Fruit fly (Drosophila melanogaster) whole organism: Measurements from ENCODE around the gene Hr96.

Experiments used
- CG8478 ChIP-seq: fragments of >200 bp; optimal IDR thresholded peaks from 2 replicates; lab custom pipeline; 2018; ENCODE audit warnings: inconsistent platforms
- Dll ChIP-seq: fragments of >200 bp; optimal IDR thresholded peaks from 2 replicates; lab custom pipeline; 2017
- EcR ChIP-seq, 2 experiments: fragments of >200 bp; optimal IDR thresholded peaks; 2 replicates each; lab custom pipeline; 2017; ENCODE audit warnings: missing biosample characterization in 2 of 2, missing genetic modification characterization in 2 of 2, missing genetic modification reagents in 2 of 2
- pan ChIP-seq: fragments of >200 bp; optimal IDR thresholded peaks from 2 replicates; lab custom pipeline; 2017
- psq ChIP-seq: fragments of >200 bp; optimal IDR thresholded peaks from 2 replicates; lab custom pipeline; 2017
- usp ChIP-seq: fragments of >200 bp; optimal IDR thresholded peaks from 2 replicates; lab custom pipeline; 2017; ENCODE audit warnings: missing biosample characterization, missing genetic modification characterization, mixed read lengths

Gene Hr96

DNA sequence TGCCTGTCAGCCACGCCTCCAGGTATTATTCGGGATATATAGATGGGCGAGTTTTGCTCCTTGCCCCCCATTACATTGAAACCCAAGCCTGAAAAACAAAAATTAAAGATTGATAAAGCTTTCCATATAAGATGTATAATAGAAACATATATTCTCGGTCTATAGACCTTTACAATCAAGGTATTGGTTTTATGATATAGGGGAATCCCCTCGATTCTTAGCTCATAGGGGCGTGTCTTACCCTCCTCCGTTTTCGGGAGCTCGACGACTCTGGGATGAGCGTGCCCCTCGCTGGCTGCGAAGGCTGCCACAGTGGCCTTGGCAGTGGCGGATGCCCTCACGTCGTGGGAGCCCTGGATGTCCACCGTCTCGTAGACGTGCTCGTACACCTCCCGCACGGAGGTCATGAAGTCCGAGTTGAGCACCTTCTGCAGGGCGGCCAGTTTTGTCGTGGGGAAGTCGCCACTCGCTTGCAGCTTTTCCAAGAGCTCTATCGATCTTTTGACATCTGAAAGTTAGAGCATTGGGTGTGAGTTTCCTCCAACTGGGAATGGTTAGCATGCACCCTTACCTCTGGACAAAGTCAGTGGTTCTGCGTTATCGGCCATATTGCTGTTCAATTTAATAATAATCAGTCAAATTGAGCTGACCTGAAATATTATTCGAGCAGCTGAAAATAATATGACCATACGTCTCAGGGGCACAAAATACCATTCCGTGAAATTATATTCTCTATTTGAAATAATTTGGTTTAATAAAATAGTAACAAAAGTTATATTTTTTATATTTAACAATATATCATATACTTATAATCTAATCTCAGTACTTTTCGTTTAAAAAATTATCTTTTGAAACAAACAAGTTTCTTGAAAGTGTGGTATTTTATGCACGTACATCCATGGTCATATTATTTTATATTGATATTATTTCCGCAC is 40.1 kb downstream of the Hr96 start, which contains the start of the genes veli and PQBP1:
veli (minus strand) TSS at position 685 of the 935 bp plus-strand sequence.
PQBP1 (plus strand) TSS at position 885 of the 935 bp plus-strand sequence.
- TF ChIP-seq EcR (GFP tag; optimal IDR thresholded peaks at IDR 0.05; lab: Kevin White, UChicago) (no peak), Dll (lab: Kevin White, UChicago) (no peak), CG8478 (lab: Kevin White, UChicago) (no peak), pan (lab: Kevin White, UChicago) (no peak), usp (GFP tag; lab: Kevin White, UChicago) (no peak), psq (lab: Kevin White, UChicago) (no peak)

- TF ChIP-seq EcR (GFP tag; optimal IDR thresholded peaks at IDR 0.05; lab: Kevin White, UChicago) (no peak), Dll (lab: Kevin White, UChicago) (no peak), pan (lab: Kevin White, UChicago) (no peak), CG8478 (lab: Kevin White, UChicago) (no peak), usp (GFP tag; lab: Kevin White, UChicago) (no peak), psq (lab: Kevin White, UChicago) (no peak)
Observed at dm6 chr3R:25066856-25067255, 41.8 kb downstream of the Hr96 start.

- TF ChIP-seq usp (GFP tag; lab: Kevin White, UChicago) (no peak), CG8478 (lab: Kevin White, UChicago) (no peak), pan (lab: Kevin White, UChicago) (no peak), EcR (GFP tag; optimal IDR thresholded peaks at IDR 0.05; lab: Kevin White, UChicago) (no peak), Dll (lab: Kevin White, UChicago) (no peak), psq (lab: Kevin White, UChicago) (no peak)
Observed at dm6 chr3R:25069569-25069968, 44.5 kb downstream of the Hr96 start, which contains the start of the genes Stt3B and CG11839. Stt3B (minus strand) TSS chr3R:25069637. CG11839 (plus strand) TSS chr3R:25069927.

- TF ChIP-seq Dll (lab: Kevin White, UChicago) (no peak), CG8478 (lab: Kevin White, UChicago) (no peak), psq (lab: Kevin White, UChicago) (no peak), pan (lab: Kevin White, UChicago) (no peak)
Observed at dm6 chr3R:25070871-25071270, 45.8 kb downstream of the Hr96 start, which contains the start of gene CG11836. CG11836 (plus strand) TSS chr3R:25071126.

DNA sequence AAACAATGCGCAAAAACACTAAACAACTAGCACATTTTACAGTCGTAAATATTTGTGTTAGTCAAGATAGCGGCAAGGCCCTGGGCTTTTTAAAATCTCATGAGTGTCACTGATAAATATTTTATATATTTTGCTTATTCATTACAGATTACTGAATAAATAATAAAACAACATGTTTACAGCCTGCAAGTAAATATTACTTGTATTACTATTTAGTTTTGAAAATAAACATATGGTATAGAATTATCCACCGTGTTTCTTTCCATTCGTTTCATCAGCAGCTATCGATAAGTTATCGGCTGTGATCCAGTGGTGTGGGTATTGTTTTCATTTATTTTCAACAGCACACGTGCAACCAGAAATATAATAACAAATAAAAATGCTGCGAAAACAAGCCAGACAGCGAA is 49.5 kb downstream of the Hr96 start, which contains the start of the genes shams and CG11920:
shams (minus strand) TSS at position 50 of the 407 bp plus-strand sequence.
CG11920 (plus strand) TSS at position 320 of the 407 bp plus-strand sequence.
- no peak for TF ChIP-seq CG8478 (lab: Kevin White, UChicago)
- TF ChIP-seq EcR (GFP tag; optimal IDR thresholded peaks at IDR 0.05; lab: Kevin White, UChicago) = no peak
- TF ChIP-seq psq (lab: Kevin White, UChicago) = no peak
- no peak for TF ChIP-seq Dll (lab: Kevin White, UChicago)

DNA sequence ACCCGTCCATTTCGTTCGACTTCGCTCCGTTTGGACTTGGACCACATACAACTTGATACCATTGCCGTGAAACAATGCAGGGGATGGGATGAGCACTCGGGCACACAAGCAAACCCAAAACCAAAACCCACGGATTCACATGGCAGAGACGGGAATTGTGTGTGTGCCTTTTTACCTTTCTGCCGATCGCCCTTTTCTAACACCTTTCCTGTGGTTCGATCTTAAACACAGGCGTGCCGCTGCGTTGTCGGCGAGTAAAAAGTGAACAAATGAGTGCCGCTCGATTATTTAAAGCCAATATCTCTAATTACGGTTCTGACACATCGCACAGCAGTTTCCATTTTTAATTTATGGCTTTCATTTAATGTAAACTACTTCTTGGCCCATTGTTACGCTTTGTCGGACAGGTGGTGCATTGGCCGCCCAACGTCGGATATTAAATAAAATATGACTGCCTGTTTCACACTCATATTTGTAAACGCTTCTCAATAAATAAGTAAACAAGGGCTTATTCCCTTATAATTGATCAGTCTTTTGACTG is 52.3 kb downstream of the Hr96 start:
- TF ChIP-seq pan (lab: Kevin White, UChicago) = no peak
- no peak for TF ChIP-seq CG8478 (lab: Kevin White, UChicago)

dm6 chr3R:25078665-25079064 is 53.6 kb downstream of the Hr96 start:
- no peak for TF ChIP-seq EcR (GFP tag; optimal IDR thresholded peaks at IDR 0.05; lab: Kevin White, UChicago)
